Fruit fly (Drosophila melanogaster): ENCODE measurements around the gene CG31546.

CG31546 gene

DNA sequence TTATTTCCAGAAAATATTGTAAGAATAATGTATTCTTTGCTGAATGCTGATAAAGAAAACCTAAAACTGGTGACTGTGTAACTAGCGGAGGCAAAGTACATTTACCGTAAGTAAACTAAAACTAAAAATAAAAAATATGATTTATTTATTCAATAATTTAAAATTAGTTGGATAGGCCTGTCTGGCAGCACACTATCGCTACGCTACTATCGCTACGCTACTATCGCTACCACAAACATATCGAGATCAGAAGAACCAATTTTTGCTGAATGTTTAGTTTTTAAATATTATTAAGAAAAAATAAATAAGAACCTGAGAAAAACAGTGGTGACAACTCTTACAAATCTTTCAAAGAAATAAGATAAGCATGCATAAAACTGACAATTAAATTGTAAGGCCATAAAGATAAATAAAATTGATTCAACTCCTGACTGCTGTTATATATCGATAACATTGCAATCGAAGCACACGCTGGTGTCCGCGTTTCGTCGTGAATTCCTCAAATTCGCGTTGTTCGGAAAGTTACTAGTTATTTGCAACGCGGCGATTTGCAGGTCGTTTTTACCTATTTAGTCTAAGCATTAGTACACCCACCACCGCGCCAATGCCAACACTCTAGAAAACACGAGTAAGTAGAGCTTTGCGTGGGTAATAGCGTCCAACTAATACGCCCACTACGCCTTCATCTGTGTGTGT, 24.9 kb upstream of the CG31546 start, which contains the start of gene Wdr33 (continued):
- TF ChIP-seq PHDP (tag; optimal IDR thresholded peaks at IDR 0.05) (no peak), amos (GFP tag; IDR thresholded peaks at IDR 0.05; ENCODE audit: partially characterized antibody) (peak; percentile 91), sob (GFP tag; IDR thresholded peaks at IDR 0.05) (no peak; the same call in 1 of the 2 replicates), H15 (GFP tag; IDR thresholded peaks at IDR 0.05) (0 out of 3 replicates have a peak, but pooled peaks have one; percentile 7), fd64A (GFP tag; optimal IDR thresholded peaks at IDR 0.05) (no peak), CG31388 (GFP tag; optimal IDR thresholded peaks at IDR 0.05) (peak; percentile 21), CG17359 (tag; optimal IDR thresholded peaks at IDR 0.05) (peak; percentile 16), Sin3A (optimal IDR thresholded peaks at IDR 0.05) (peak; percentile 60), pb (GFP tag; optimal IDR thresholded peaks at IDR 0.05) (no peak), chinmo (GFP tag; IDR thresholded peaks at IDR 0.05; ENCODE audit: partially characterized antibody) (peak; percentile 61; the same call in 2 of the 4 replicates), CG31365 (tag; optimal IDR thresholded peaks at IDR 0.05) (no peak), CG8924 (tag; optimal IDR thresholded peaks at IDR 0.05) (peak; percentile 36), nau (GFP tag; optimal IDR thresholded peaks at IDR 0.05) (no peak), Ssrp (tag; optimal IDR thresholded peaks at IDR 0.05) (peak; percentile 54), H2.0 (GFP tag; IDR thresholded peaks at IDR 0.05) (peak; percentile 21; the same call in 1 of the 2 replicates), hbn (GFP tag; IDR thresholded peaks at IDR 0.05; ENCODE audit: partially characterized antibody) (peak; percentile 90), shn (GFP tag; optimal IDR thresholded peaks at IDR 0.05) (no peak)

DNA sequence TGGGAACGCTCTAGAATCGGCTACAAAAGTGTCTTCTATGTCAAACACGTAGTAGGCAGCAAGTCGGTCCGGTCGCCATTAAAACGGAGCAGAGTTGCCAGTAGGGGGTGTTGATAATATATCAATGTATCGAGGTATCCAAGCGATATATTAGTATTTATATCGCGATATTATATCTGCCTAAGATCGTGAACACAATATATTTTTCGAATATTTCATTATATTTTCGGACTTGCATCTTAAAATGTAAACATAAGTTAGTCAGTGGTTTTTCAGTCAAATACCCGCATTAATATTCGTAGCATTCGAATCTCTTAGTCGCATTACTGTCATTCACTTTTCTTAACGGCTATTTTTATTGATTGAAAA, 24.4 kb upstream of the CG31546 start, which contains the start of gene CG2182:
Gene CG2182, minus strand, starts transcription at position 84 of the 369 bp plus-strand sequence.
- TF ChIP-seq ato (GFP tag; IDR thresholded peaks at IDR 0.05; ENCODE audit: partially characterized antibody) (peak; percentile 83), chinmo (GFP tag; IDR thresholded peaks at IDR 0.05; ENCODE audit: partially characterized antibody) (peak; percentile 6; the same call in 1 of the 4 replicates), CG12299 (tag; optimal IDR thresholded peaks at IDR 0.05) (no peak), CG18599 (GFP tag; optimal IDR thresholded peaks at IDR 0.05) (peak; percentile 18), row (GFP tag; IDR thresholded peaks at IDR 0.05) (peak; percentile 74), CG16813 (GFP tag; IDR thresholded peaks at IDR 0.05; ENCODE audit: partially characterized antibody) (peak; percentile 50), CG12744 (GFP tag; optimal IDR thresholded peaks at IDR 0.05) (no peak), HLH3B (GFP tag; IDR thresholded peaks at IDR 0.05) (no peak), CG8290 (GFP tag; optimal IDR thresholded peaks at IDR 0.05) (no peak), CG8290 (tag; optimal IDR thresholded peaks at IDR 0.05) (peak; percentile 48 to 50), vnd (GFP tag; IDR thresholded peaks at IDR 0.05; ENCODE audit: partially characterized antibody) (peak; percentile 42), slbo (GFP tag; IDR thresholded peaks at IDR 0.05) (peak; percentile 23), CG6791 (GFP tag; IDR thresholded peaks at IDR 0.05; ENCODE audit: partially characterized antibody) (peak; percentile 86), CG34376 (GFP tag; optimal IDR thresholded peaks at IDR 0.05) (no peak), CG13424 (tag; optimal IDR thresholded peaks at IDR 0.05) (no peak), Dref (GFP tag; IDR thresholded peaks at IDR 0.05) (peak; percentile 56), tna (GFP tag; IDR thresholded peaks at IDR 0.05; ENCODE audit: partially characterized antibody) (peak; percentile 10), CG33557 (GFP tag; optimal IDR thresholded peaks at IDR 0.05) (peak; percentile 17), nerfin-2 (GFP tag; IDR thresholded peaks at IDR 0.05; ENCODE audit: partially characterized antibody) (peak; percentile 7), Pdp1 (GFP tag; optimal IDR thresholded peaks at IDR 0.05) (peak in 1 of 2 experiments; percentile 33), bbx (GFP tag; IDR thresholded peaks at IDR 0.05; ENCODE audit: partially characterized antibody) (peak; percentile 90), inv (GFP tag; IDR thresholded peaks at IDR 0.05; ENCODE audit: partially characterized antibody) (peak; percentile 62), dpn (GFP tag; optimal IDR thresholded peaks at IDR 0.05) (peak in 1 of 2 experiments; percentile 1), Lim3 (GFP tag; IDR thresholded peaks at IDR 0.05) (no peak), Myb (GFP tag; optimal IDR thresholded peaks at IDR 0.05) (peak; percentile 28), CG17568 (GFP tag; optimal IDR thresholded peaks at IDR 0.05) (no peak), CG4854 (GFP tag; optimal IDR thresholded peaks at IDR 0.05) (no peak), Hr78 (GFP tag; optimal IDR thresholded peaks at IDR 0.05) (no peak), Hmr (GFP tag; optimal IDR thresholded peaks at IDR 0.05) (no peak), Rfx (GFP tag; IDR thresholded peaks at IDR 0.05) (peak; percentile 52), Opbp (GFP tag; IDR thresholded peaks at IDR 0.05; ENCODE audit: partially characterized antibody) (peak; percentile 92)
